Worm (Caenorhabditis elegans): ENCODE data around the gene zzz-1.

The zzz-1 gene

ce11 chrV:10897172-10897571, 11.8 kb downstream of the zzz-1 start:
- peak; percentile 70 for TF ChIP-seq hlh-4 (tag; optimal IDR thresholded peaks at IDR 0.05)
- peak; percentile 94 for TF ChIP-seq nhr-237 (tag; optimal IDR thresholded peaks at IDR 0.05)
- peak; percentile 100 for TF ChIP-seq nhr-71 (tag; optimal IDR thresholded peaks at IDR 0.05)
- TF ChIP-seq ztf-11 (tag; optimal IDR thresholded peaks at IDR 0.05), result peak; percentile 56 to 97
- TF ChIP-seq ceh-82 (tag; optimal IDR thresholded peaks at IDR 0.05), result peak; percentile 98 to 99 (median 98)
- TF ChIP-seq sup-37 (GFP tag; optimal IDR thresholded peaks at IDR 0.05), result peak; percentile 97
- TF ChIP-seq zip-4 (GFP tag; optimal IDR thresholded peaks at IDR 0.05), result peak; percentile 94
- TF ChIP-seq unc-98 (GFP tag; IDR thresholded peaks at IDR 0.05), result peak; percentile 61; the same call in 1 of the 2 replicates
- TF ChIP-seq fkh-4 (tag; optimal IDR thresholded peaks at IDR 0.05; ENCODE audit: borderline replicate concordance), result peak; percentile 88
- peak; percentile 97 for TF ChIP-seq fos-1 (tag; optimal IDR thresholded peaks at IDR 0.05)
- TF ChIP-seq nhr-47 (tag; optimal IDR thresholded peaks at IDR 0.05), result peak; percentile 99
- peak; percentile 98 for TF ChIP-seq C16A3.4 (tag; optimal IDR thresholded peaks at IDR 0.05)
- TF ChIP-seq mab-9 (GFP tag; IDR thresholded peaks at IDR 0.05), result peak; percentile 96
- peak; percentile 99 for TF ChIP-seq nhr-90 (tag; optimal IDR thresholded peaks at IDR 0.05; ENCODE audit: poor library complexity)
- peak; percentile 99 for TF ChIP-seq swsn-7 (tag; optimal IDR thresholded peaks at IDR 0.05)
- no peak for TF ChIP-seq sptf-1 (tag; optimal IDR thresholded peaks at IDR 0.05)
- TF ChIP-seq lsy-2 (tag; optimal IDR thresholded peaks at IDR 0.05), result peak; percentile 97
- peak; percentile 97 for TF ChIP-seq sox-4 (tag; optimal IDR thresholded peaks at IDR 0.05)
- TF ChIP-seq alr-1 (tag; optimal IDR thresholded peaks at IDR 0.05; ENCODE audit: borderline replicate concordance), result no peak
- TF ChIP-seq nhr-11 (tag; optimal IDR thresholded peaks at IDR 0.05), result peak; percentile 99
- peak; percentile 92 for TF ChIP-seq blmp-1 (tag; optimal IDR thresholded peaks at IDR 0.05)
- peak; percentile 99 for TF ChIP-seq mep-1 (tag; optimal IDR thresholded peaks at IDR 0.05)
- TF ChIP-seq C04F5.9 (tag; optimal IDR thresholded peaks at IDR 0.05), result peak; percentile 96
- TF ChIP-seq lir-3 (tag; optimal IDR thresholded peaks at IDR 0.05; ENCODE audit: poor library complexity), result peak; percentile 94
- peak; percentile 37 for TF ChIP-seq hlh-17 (GFP tag; optimal IDR thresholded peaks at IDR 0.05; ENCODE audit: borderline replicate concordance)
- TF ChIP-seq hpl-2 (GFP tag; optimal IDR thresholded peaks at IDR 0.05), result peak; percentile 84
- TF ChIP-seq lin-35 (GFP tag; optimal IDR thresholded peaks at IDR 0.05), result peak; percentile 100
- TF ChIP-seq lin-15B (tag; optimal IDR thresholded peaks at IDR 0.05), result peak; percentile 98
- no peak for TF ChIP-seq ets-5 (GFP tag; IDR thresholded peaks at IDR 0.05)
- TF ChIP-seq irx-1 (tag; optimal IDR thresholded peaks at IDR 0.05), result peak; percentile 98
- peak; percentile 98 for TF ChIP-seq vab-15 (tag; optimal IDR thresholded peaks at IDR 0.05)
- TF ChIP-seq ceh-90 (tag; optimal IDR thresholded peaks at IDR 0.05), result peak; percentile 76
- TF ChIP-seq efl-3 (GFP tag; optimal IDR thresholded peaks at IDR 0.05), result peak; percentile 98
- TF ChIP-seq nhr-20 (tag; optimal IDR thresholded peaks at IDR 0.05), result peak; percentile 99
- peak; percentile 99 for TF ChIP-seq grh-1 (GFP tag; IDR thresholded peaks at IDR 0.05)
- peak; percentile 97 for TF ChIP-seq lin-39 (tag; optimal IDR thresholded peaks at IDR 0.05)
- TF ChIP-seq ceh-63 (GFP tag; optimal IDR thresholded peaks at IDR 0.05), result peak; percentile 89
- no peak for TF ChIP-seq tlp-1 (tag; optimal IDR thresholded peaks at IDR 0.05)
- TF ChIP-seq zag-1 (tag; optimal IDR thresholded peaks at IDR 0.05), result peak; percentile 94
- TF ChIP-seq pqm-1 (tag; optimal IDR thresholded peaks at IDR 0.05), result no peak
- TF ChIP-seq xbp-1 (tag; optimal IDR thresholded peaks at IDR 0.05), result peak; percentile 99
- TF ChIP-seq isw-1 (GFP tag; IDR thresholded peaks at IDR 0.05), result peak; percentile 96
- TF ChIP-seq fkh-8 (tag; optimal IDR thresholded peaks at IDR 0.05), result peak; percentile 99
- TF ChIP-seq tbx-2 (tag; optimal IDR thresholded peaks at IDR 0.05), result peak; percentile 99
- peak; percentile 98 for TF ChIP-seq jun-1 (tag; optimal IDR thresholded peaks at IDR 0.05)
- peak; percentile 92 for TF ChIP-seq aly-2 (tag; optimal IDR thresholded peaks at IDR 0.05)
- TF ChIP-seq mef-2 (tag; optimal IDR thresholded peaks at IDR 0.05), result peak; percentile 88
- TF ChIP-seq nhr-85 (tag), result peak; percentile 100
- peak; percentile 97 for TF ChIP-seq nhr-77 (tag; optimal IDR thresholded peaks at IDR 0.05)
- TF ChIP-seq dpl-1 (GFP tag; optimal IDR thresholded peaks at IDR 0.05), result peak; percentile 100
- peak; percentile 25 for TF ChIP-seq unc-30 (tag; optimal IDR thresholded peaks at IDR 0.05)
- peak; percentile 45 for TF ChIP-seq nhr-84 (tag; optimal IDR thresholded peaks at IDR 0.05)
- peak; percentile 99 for TF ChIP-seq dsc-1 (tag; optimal IDR thresholded peaks at IDR 0.05)

Measured in whole organism, L1 larva.